Fruit fly (Drosophila melanogaster) Kc167 (cell line): Measurements from ENCODE around the gene ct.
A peak's percentile ranks its signal among the peaks of the same experiment; 100 is the strongest.

Experiments
- Myc ChIP-seq: fragments of >200 bp; optimal IDR thresholded peaks from 2 replicates; lab custom pipeline; 2017; ENCODE audit warnings: missing external identifiers
- Sin3A ChIP-seq: fragments of >200 bp; optimal IDR thresholded peaks from 2 replicates; lab custom pipeline; 2018; ENCODE audit warnings: missing external identifiers
- h ChIP-seq: fragments of >200 bp; optimal IDR thresholded peaks from 3 replicates; lab custom pipeline; 2018; ENCODE audit warnings: missing external identifiers
- insv ChIP-seq: fragments of >200 bp; optimal IDR thresholded peaks from 3 replicates; lab custom pipeline; 2018; ENCODE audit warnings: missing external identifiers
- psq ChIP-seq: fragments of >200 bp; optimal IDR thresholded peaks from 2 replicates; lab custom pipeline; 2017; ENCODE audit warnings: missing external identifiers
- ttk ChIP-seq: sonication (Bioruptor generic); optimal IDR thresholded peaks from 2 replicates; lab custom pipeline; 2017; ENCODE audit warnings: missing external identifiers

The ct gene

DNA sequence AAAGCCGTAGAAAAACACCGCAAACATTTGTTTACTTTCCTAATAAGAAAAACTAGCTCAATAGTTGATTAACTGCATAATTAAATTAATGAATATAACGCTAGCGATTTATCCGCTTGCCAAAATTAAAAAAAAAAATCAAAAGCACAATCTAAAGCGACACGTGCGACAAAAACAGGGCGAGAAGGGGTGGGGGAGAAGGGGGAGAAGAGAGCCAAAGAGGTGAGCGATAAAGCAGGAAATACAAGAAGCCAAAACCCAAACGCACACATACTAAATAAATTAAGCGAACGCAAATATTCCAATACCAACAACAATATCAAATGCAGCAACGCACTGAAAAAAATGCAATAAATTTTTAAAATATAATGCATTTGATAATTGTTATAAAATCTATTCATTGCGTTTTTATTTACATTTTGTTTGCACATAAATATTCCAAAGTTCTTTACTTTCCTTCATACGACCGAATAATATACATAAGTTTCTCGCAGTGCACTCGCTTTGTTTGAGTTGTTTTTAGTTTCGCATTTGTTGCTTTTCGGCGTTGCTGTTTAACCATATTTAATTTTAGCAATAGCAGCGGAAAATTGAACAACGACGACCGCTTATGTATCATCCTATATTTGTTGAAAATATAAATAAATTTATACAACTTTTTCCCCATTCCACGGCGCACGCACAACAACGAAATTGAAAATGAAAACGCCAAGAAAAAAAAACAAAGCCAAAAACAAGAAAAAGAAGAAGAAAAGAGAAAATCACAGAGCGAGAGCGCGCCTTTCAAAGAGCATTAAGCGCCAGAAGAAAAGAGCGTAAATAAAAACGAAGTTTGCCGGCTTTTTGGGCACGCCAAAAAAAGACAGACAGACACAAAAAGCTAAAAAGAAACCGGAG lies 90.0 kb downstream of the ct start:
- TF ChIP-seq psq (no peak), h (no peak), Sin3A (lab: Kevin White, UChicago) (no peak), insv (lab: Kevin White, UChicago) (no peak), Myc (no peak), ttk (no peak)

dm6 chrX:7699584-7700238 lies 91.5 kb downstream of the ct start:
- TF ChIP-seq Myc (no peak), psq (no peak), ttk (no peak), h (no peak), insv (lab: Kevin White, UChicago) (no peak), Sin3A (lab: Kevin White, UChicago) (no peak)

DNA sequence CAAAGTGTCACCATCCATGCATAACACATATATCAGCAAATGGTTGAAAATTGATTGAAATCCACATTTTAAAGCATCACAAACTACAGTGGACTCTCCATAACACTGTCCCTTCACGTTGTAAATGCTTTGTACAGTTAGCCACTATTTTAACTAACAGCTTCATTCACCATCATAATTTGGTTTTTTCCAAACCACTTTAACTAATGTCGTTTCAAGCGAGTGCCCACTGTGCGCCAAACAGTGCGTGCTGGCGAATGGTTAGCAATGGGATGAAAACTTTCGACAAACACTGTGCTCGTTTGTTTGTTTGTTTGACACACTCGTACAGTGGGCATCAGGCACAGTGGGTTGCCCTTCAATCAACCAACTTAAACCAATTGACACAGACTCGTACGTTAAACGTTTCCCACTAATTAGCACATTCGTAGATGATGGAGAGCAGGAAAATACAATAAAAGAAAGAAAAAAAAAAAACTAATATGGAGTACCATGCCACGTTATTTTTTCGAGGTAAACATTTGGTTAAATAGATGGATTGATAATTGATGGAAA lies 92.1 kb downstream of the ct start:
- TF ChIP-seq psq (peak; percentile 21), Myc (no peak)

DNA sequence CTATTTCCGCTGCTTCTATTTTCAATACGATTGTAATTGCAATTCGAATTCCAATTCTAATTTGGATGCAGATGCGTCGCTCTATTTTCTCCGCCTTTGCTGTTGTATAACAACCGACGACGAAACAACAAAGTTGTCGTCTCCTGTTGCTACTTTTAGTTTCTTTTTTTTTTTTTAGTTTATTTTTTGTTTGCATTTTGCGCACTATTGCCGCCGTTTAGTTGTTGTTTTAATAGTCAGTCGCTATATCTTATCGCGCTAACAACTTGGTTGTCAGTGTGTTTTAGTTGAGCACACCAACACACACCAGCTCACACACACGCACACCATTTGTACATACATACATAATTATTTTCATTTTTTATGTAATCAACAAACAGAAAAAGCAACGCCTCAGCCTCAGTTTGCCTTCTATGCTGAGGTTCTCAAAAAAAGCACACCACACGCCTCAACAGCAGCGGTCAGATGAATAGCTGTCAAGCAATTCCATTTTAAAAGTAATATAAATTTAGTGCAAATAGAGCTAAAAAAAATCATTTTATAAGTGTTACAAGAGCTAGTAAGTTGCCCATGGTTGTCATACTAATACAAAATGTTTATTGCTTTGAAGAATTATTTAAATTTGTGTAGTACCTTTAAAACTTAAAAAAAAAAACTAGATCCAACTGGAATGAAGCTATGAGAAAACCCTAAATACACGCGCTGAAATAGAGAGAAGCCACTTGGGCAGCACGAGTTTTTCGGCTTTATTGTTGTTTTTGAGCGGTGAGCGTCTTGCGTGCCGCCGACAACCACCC lies 93.3 kb downstream of the ct start:
- TF ChIP-seq insv (lab: Kevin White, UChicago) (no peak), h (no peak), Sin3A (lab: Kevin White, UChicago) (no peak), psq (no peak), Myc (no peak), ttk (no peak)

DNA sequence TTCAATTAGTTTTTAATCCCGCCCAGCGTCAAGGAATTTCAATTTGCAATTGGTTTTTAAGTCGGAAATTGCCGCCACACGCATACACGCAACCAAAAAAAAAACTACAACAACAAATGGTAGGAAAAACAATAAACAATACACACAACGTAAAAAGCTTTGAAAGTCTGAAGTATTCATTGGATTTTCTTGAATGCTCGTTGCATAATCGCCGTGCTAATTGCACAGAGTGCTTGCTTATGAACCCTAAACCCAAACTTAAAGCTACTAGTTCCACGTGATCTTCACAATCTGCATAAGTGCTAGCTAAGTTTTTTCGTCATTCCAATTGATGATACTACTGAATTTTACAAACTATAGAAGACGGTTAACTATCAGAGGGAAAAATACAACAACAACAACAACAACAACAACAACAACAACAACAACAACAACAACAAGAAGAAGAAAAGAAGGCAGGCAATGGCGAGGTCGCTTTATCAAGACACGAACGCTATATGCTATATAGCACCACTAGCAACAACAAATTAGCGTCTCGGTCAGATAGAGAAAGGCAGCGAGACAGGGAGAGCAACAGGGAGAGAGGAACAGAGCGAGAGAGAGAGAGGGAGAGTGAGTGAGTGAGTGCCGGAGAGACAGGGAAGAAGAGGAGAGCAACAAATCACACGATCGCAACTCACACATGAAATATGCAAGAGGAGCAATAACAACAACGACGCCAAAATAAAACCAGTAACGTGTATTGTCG lies 94.1 kb downstream of the ct start:
- TF ChIP-seq Myc: no peak
- TF ChIP-seq h: no peak
- no peak for TF ChIP-seq Sin3A (lab: Kevin White, UChicago)
- no peak for TF ChIP-seq psq
- TF ChIP-seq ttk: no peak
- no peak for TF ChIP-seq insv (lab: Kevin White, UChicago)

DNA sequence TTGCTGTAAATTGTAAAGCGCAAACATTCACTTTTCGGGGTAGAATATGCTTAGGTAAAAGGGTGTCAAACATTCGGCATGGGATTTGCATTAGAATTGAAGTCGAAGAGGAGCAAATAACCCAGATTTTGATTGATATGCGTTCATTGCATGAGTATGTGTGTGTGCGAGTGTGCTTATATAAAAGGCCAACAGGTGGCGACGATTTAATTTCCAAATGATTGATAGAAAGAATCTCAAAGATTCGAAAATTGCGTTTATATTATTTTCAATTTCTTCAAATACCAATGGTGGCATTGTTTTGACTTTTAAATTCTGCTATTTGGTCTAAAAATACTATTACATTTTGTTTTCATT lies 95.6 kb downstream of the ct start:
- TF ChIP-seq h (no peak), ttk (no peak), Sin3A (lab: Kevin White, UChicago) (no peak), psq (no peak)

DNA sequence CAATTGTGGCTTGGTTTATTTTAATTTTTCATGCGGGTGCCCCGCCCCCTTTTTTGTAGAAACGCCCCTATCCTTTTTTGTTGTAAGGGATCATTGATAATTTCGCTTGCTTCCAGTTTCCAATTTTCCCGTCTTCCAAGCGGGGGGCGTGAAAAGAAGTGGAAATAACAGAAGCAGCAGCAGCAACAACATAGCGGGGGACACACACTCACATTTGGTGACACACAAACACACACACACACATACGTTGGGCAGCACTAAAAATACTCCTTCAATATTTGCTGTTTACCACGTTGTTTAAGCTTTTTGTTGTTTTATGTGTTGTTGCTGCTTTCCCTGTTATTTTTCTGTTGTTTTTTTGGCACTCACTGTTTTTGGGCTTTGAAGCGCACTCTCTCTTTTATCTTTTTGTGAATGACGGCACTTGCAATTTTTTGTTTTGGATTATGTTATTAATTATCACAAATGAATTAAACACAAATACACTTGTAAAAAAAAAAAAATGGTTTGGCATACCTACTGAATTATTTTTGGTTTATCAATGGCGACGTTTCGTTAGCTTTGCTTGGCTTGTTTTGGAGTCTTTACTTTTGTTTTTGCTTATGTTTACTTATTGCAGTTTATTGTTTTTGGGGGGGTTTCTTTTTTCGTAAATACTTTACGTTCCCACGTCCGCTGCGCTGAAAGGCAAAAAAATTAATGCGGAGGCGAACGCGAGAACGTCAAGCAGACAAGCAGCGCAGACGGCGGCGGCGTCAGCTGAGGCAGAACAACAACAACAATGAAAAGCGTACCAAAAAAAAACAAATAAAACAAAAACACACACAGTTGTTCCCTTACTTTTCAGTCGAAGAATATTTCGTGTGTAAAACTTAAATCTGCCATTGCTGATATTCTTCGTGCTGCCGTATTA lies 96.3 kb downstream of the ct start:
- TF ChIP-seq h: no peak
- no peak for TF ChIP-seq Sin3A (lab: Kevin White, UChicago)

dm6 chrX:7705175-7706097 lies 97.2 kb downstream of the ct start:
- no peak for TF ChIP-seq ttk
- TF ChIP-seq Sin3A (lab: Kevin White, UChicago): no peak
- no peak for TF ChIP-seq insv (lab: Kevin White, UChicago)
- no peak for TF ChIP-seq h
- no peak for TF ChIP-seq Myc
- TF ChIP-seq psq: no peak

dm6 chrX:7706398-7707349 lies 98.4 kb downstream of the ct start:
- TF ChIP-seq Myc (no peak), h (no peak), Sin3A (lab: Kevin White, UChicago) (no peak), insv (lab: Kevin White, UChicago) (no peak), psq (no peak), ttk (no peak)
